Worm (Caenorhabditis elegans): ENCODE measurements around the gene gfl-1.

Gene gfl-1

ce11 chrIV:11522225-11522952 is 1.3 kb downstream of the gfl-1 start (continued):
- TF ChIP-seq attf-5 (GFP tag; optimal IDR thresholded peaks at IDR 0.05) (peak; percentile 71), ceh-91 (GFP tag; IDR thresholded peaks at IDR 0.05) (no peak), ztf-3 (GFP tag; optimal IDR thresholded peaks at IDR 0.05) (no peak), dox-1 (GFP tag; IDR thresholded peaks at IDR 0.05) (peak; percentile 29; the same call in 1 of the 2 replicates), ztf-26 (tag; optimal IDR thresholded peaks at IDR 0.05) (peak; percentile 10), madf-6 (GFP tag; IDR thresholded peaks at IDR 0.05) (peak; percentile 80), lir-1 (GFP tag; conservative IDR thresholded peaks at IDR 0.05) (0 out of 2 replicates have a peak, but pooled peaks have one; percentile 26), lin-26 (GFP tag; IDR thresholded peaks at IDR 0.05) (peak; percentile 62; the same call in 1 of the 2 replicates), ceh-27 (GFP tag; optimal IDR thresholded peaks at IDR 0.05) (no peak), cebp-1 (GFP tag; IDR thresholded peaks at IDR 0.05) (no peak), cebp-1 (tag; optimal IDR thresholded peaks at IDR 0.05) (peak; percentile 75), B0336.3 (GFP tag; IDR thresholded peaks at IDR 0.05) (peak; percentile 73), hsf-1 (GFP tag; IDR thresholded peaks at IDR 0.05) (0 out of 2 replicates have a peak, but pooled peaks have one; percentile 48), ceh-40 (GFP tag; IDR thresholded peaks at IDR 0.05) (no peak), tlf-1 (GFP tag; optimal IDR thresholded peaks at IDR 0.05) (peak; percentile 34), attf-3 (GFP tag; conservative IDR thresholded peaks at IDR 0.05) (peak; percentile 33; the same call in 1 of the 2 replicates), F37B4.10 (GFP tag; IDR thresholded peaks at IDR 0.05) (0 out of 2 replicates have a peak, but pooled peaks have one; percentile 60), lin-40 (tag; optimal IDR thresholded peaks at IDR 0.05) (peak; percentile 70), tbp1 (GFP tag; optimal IDR thresholded peaks at IDR 0.05) (peak; percentile 1), ztf-25 (GFP tag; IDR thresholded peaks at IDR 0.05) (0 out of 2 replicates have a peak, but pooled peaks have one; percentile 11), K12H6.12 (tag; optimal IDR thresholded peaks at IDR 0.05) (peak; percentile 60), madf-10 (tag; optimal IDR thresholded peaks at IDR 0.05) (peak; percentile 73), lsl-1 (GFP tag; optimal IDR thresholded peaks at IDR 0.05) (no peak), snpc-4 (GFP tag; optimal IDR thresholded peaks at IDR 0.05) (no peak), snpc-4 (tag; optimal IDR thresholded peaks at IDR 0.05) (peak in 2 of 4 experiments; percentile 12 to 24), athp-1 (tag; optimal IDR thresholded peaks at IDR 0.05) (peak; percentile 36)

- no peak for TF ChIP-seq nhr-90 (tag; optimal IDR thresholded peaks at IDR 0.05)
- no peak for TF ChIP-seq tlf-1 (GFP tag; optimal IDR thresholded peaks at IDR 0.05)
- 0 out of 2 replicates have a peak, but pooled peaks have one; percentile 15 for TF ChIP-seq attf-3 (GFP tag; conservative IDR thresholded peaks at IDR 0.05)
- TF ChIP-seq ztf-22 (GFP tag; optimal IDR thresholded peaks at IDR 0.05), result no peak
- 0 out of 2 replicates have a peak, but pooled peaks have one; percentile 9 for TF ChIP-seq madf-6 (GFP tag; IDR thresholded peaks at IDR 0.05)
- TF ChIP-seq ZK185.1 (tag; optimal IDR thresholded peaks at IDR 0.05; ENCODE audit: poor library complexity, severe bottlenecking), result no peak
- no peak for TF ChIP-seq let-607 (tag; optimal IDR thresholded peaks at IDR 0.05)
- TF ChIP-seq pbrm-1 (GFP tag; IDR thresholded peaks at IDR 0.05), result no peak
- no peak for TF ChIP-seq bed-1 (GFP tag; IDR thresholded peaks at IDR 0.05)
- no peak for TF ChIP-seq F49E8.2 (tag; optimal IDR thresholded peaks at IDR 0.05; ENCODE audit: insufficient read depth)
- no peak for TF ChIP-seq dpff-1 (tag; optimal IDR thresholded peaks at IDR 0.05)
- TF ChIP-seq rcor-1 (GFP tag; IDR thresholded peaks at IDR 0.05), result 0 out of 2 replicates have a peak, but pooled peaks have one; percentile 14
- no peak for TF ChIP-seq lin-54 (GFP tag; optimal IDR thresholded peaks at IDR 0.05)
- peak; percentile 83 for TF ChIP-seq lir-1 (GFP tag; conservative IDR thresholded peaks at IDR 0.05)
- TF ChIP-seq T07F8.4 (tag; optimal IDR thresholded peaks at IDR 0.05), result no peak
- TF ChIP-seq lin-35 (GFP tag; optimal IDR thresholded peaks at IDR 0.05), result peak in 1 of 3 experiments; percentile 1
- no peak for TF ChIP-seq nfya-1 (tag; optimal IDR thresholded peaks at IDR 0.05; ENCODE audit: borderline replicate concordance, insufficient read depth)
- TF ChIP-seq lin-26 (GFP tag; IDR thresholded peaks at IDR 0.05), result 0 out of 2 replicates have a peak, but pooled peaks have one; percentile 55
- no peak for TF ChIP-seq sdz-38 (tag; optimal IDR thresholded peaks at IDR 0.05)
- 0 out of 2 replicates have a peak, but pooled peaks have one; percentile 9 for TF ChIP-seq ekl-4 (GFP tag; IDR thresholded peaks at IDR 0.05)
- TF ChIP-seq ceh-27 (GFP tag; optimal IDR thresholded peaks at IDR 0.05), result no peak
- no peak for TF ChIP-seq snpc-4 (GFP tag; optimal IDR thresholded peaks at IDR 0.05)
- TF ChIP-seq snpc-4 (tag; optimal IDR thresholded peaks at IDR 0.05), result no peak
- no peak for TF ChIP-seq nhr-120 (GFP tag; IDR thresholded peaks at IDR 0.05)
- TF ChIP-seq ztf-26 (tag; optimal IDR thresholded peaks at IDR 0.05), result no peak
These were observed 2.6 kb downstream of the gfl-1 start for ce11 chrIV:11523685-11524084.
